Fruit fly (Drosophila melanogaster) ovary, adult (tissue): Measurements from ENCODE around the gene comm3.

Source experiments
- CG17801 ChIP-seq: fragments of 200-800 bp; optimal IDR thresholded peaks from 2 replicates; lab custom pipeline; 2019; ENCODE audit warnings: missing biosample characterization, mild to moderate bottlenecking, missing genetic modification characterization, moderate library complexity; ENCODE audit not compliant: partially characterized antibody

Gene comm3

DNA sequence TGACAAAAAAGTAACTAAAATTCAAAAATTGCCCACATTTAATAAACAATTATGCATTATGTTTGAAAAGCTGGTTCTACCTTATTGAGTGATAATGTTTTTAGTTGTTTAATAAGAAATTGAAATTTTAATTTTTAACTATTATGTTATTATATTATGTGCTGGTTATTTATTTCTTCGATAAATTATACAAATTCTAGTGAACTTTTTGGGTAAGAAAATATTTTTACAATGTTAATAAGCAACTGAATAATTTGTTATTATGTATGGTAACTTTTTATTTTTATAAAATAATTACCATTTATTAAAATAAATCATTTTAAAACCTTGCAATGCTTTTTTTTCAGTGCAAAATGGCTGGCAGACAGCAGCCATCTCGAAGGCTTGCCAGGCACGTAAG, 31.1 kb downstream of the comm3 start:
- no peak for TF ChIP-seq CG17801 (GFP tag; lab: Kevin White, UChicago)

DNA sequence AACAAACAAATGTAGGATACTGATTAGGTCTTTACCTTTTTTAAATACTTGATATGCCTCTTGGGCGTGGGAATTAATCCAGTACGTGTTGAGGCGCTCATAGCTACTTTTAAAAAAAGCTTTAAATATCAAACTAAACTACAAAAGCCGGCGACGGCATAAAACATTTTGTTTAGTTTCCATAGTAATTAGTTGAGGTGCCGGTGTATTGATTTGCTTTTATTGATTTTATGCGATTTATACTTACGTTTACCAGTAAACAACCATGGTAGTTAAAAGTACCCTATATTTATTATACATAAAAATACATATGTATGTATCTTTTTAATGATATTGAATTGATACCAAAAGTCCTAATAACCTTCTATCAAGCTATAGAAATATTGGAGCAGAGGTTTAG, 34.8 kb downstream of the comm3 start, which contains the start of gene CG13449:
CG13449 (minus strand) TSS at position 101 of the 400 bp plus-strand sequence.
- no peak for TF ChIP-seq CG17801 (GFP tag; lab: Kevin White, UChicago)

DNA sequence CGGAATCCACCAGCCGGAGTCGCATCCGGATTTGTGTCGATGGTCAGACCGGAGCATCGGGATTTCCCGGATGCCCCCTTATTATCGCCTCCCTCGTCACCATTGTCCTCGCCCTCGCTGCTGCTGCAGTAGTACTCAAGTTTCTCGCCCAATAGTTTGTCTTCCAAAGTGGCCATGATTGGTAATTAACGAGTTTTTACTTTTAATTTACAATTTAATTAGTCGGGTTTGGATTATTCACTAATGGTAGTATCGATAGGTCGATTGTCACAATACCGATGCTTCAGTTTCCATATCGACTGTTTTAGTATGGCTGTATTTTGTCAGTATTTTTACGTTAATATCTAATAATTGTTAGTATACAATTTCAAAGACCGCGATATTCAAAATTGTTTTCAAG, 37.5 kb downstream of the comm3 start, which contains the start of gene CG7650:
CG7650 (minus strand) TSS at position 278 of the 400 bp plus-strand sequence.
- TF ChIP-seq CG17801 (GFP tag; lab: Kevin White, UChicago): no peak

DNA sequence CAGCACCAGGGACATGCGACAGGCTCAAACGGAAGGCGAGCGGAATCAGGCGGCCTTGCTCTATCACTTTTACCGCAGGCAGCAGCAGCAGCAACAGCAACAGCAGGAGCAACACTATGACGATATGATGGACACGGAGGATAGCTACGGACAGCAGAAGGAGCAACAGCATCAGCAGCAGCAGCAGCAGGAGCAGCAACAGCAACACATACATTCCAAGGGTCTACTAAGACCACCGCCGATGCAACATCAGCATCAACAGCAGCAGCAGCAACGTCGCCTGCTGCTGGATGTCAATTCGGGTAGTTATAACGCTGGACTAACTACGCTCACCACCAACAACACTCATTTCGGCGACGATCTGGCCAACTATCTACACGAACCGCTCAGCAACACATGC, 42.6 kb downstream of the comm3 start:
- no peak for TF ChIP-seq CG17801 (GFP tag; lab: Kevin White, UChicago)

DNA sequence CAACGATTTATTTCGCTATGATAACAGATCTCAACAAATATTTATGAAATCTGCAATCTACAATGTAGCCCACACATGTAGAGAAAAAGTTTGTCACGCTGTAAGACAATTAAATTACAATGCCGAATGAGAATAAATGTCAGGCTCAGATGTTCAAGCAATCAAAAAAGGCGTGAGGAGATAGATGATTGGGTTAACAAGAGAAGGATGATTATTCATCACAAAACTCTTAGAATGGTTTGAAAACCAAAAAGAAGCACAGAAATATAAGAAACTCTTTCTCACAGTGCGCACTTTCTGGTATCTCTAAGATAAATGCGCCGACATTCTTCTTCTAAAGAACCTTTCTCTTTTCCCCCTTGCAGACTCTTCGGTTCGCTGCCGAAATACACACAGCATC, 47.5 kb downstream of the comm3 start:
- TF ChIP-seq CG17801 (GFP tag; lab: Kevin White, UChicago): no peak

DNA sequence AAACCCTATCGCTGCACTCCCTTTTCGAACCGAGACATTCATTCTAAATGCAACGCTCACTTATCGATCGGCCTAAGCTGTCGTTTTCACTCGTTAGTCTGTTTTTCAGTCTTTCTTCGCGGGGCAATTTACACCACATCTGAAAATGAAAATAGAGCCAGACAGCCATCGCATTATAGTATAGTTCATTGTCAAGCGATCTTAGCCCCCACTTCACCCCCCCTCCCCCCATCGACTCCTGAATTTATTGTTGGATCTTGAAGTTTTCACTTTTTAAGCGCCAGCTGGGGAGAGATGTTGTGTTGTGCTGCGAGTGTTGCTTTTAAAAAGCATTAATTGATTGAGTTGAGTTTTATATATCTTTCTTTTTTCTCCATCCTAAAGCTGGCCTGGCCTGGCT, 48.4 kb downstream of the comm3 start:
- no peak for TF ChIP-seq CG17801 (GFP tag; lab: Kevin White, UChicago)

DNA sequence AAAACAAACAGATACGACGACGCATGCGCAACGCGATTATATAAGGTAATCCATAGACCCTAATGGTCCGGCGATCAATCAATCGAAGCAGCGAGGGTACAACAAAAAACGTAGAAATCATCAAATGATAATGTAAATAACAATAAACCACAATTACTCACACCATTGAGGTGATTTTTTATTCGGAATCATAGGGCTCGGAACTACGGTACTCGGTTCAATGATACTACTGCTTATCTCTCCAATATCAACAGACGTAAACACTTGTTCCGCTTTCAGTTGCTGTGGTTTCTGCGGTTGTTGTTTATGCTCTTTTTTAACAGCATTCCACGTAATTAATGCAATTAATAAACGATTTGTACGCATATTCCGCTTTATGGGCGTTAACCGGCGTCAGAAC, 49.6 kb downstream of the comm3 start:
- no peak for TF ChIP-seq CG17801 (GFP tag; lab: Kevin White, UChicago)

DNA sequence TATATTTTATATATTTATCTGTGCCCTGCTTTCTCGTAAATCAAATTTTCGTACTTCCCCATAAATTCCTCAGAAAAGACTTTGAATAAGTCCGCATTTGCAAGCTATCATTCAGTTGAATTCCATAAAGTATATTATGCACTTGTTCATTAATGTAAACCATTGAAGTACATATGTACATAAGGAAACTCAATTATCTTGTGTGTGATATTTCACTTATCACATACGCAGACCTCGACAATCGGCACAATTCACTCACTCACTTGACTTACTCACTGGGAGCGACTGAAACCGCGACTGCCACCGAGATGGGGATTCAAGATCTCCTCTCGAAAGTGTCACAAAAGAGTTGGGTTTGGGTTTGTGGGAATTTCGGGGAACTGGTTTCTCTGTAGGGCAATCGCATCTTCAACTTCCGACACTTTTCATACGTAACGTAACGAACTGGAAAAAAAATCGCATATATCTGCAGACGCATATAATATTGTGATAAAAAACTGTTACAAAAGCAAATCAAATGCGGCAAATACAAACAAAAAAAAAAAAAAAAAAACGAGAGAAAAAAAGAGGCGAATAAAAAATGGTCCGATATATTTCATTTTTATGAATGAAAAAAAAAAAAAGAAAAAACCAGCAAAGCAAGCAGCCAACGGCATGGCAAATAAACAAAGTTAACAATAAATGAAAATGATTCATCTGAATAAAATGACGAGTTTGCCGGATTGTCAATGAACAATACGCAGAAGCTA, 50.4 kb downstream of the comm3 start:
- TF ChIP-seq CG17801 (GFP tag; lab: Kevin White, UChicago): no peak

DNA sequence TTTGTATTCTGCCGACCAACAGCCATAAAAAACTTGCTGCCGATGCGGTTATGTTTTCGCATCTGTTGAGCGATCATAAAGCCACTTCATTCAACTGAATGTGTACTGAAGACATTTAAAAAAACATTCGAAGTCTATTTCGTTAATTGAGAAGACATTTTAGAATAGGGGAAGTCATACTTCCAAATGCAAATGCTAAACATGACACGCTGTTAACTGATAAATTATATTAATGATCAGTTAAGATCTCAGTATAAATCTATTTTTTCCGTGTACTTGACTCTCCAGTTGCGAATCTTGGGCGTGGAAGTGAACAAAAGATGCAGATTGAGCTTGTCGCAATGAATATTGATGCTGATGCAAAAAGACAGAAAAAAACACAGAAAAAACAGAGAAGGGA, 51.6 kb downstream of the comm3 start:
- TF ChIP-seq CG17801 (GFP tag; lab: Kevin White, UChicago): no peak

DNA sequence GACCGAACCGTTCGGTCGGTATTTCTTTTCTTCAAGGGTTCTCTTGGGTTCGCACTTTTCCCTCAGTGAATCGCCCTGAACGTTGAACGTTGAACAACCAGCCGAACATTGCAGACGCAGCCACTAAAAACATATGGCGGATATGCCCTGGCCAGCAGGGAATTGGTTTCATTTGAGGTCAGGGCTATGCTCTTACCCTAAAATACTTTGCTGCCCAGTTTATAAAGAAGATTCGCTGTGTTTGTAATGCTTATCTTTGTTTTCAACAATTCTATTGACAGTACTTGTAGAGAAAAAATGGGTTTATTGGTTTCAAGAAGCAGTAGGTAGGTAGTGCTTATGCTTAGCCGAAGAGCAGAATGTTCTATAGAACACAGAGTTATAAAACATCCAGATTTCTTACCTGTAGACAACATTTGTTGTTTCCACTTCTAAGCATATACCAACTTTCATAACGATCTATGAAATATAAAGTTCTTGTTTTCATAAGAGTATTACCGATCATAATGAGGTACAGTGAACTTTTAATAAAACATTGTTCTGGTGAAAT, 52.3 kb downstream of the comm3 start:
- no peak for TF ChIP-seq CG17801 (GFP tag; lab: Kevin White, UChicago)

DNA sequence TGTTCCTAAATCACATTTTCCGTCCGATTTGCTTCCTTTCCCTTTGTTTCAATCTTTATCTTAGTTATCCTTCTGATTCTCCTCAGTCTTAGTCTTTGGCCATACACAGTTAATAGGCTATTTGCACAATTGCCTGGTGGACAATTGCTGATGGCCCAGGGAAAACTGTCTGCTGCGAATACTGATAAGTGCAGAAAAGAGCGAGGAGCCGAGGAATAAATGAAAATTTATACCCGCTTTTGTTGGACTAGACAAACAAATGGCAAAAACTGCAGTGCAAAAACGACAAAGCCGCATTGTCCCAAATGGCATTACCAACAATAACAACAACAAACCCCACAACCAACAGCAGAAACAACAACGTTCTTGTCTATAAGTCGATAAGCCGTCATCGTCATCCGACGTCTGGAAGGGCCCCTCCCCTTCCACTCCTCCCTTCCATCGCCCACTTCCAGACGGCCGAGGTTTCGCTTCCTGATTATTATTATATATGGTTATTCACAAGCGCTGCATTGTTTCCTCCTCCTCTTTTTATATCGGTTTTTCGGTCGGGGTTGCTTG, 53.4 kb downstream of the comm3 start:
- no peak for TF ChIP-seq CG17801 (GFP tag; lab: Kevin White, UChicago)

DNA sequence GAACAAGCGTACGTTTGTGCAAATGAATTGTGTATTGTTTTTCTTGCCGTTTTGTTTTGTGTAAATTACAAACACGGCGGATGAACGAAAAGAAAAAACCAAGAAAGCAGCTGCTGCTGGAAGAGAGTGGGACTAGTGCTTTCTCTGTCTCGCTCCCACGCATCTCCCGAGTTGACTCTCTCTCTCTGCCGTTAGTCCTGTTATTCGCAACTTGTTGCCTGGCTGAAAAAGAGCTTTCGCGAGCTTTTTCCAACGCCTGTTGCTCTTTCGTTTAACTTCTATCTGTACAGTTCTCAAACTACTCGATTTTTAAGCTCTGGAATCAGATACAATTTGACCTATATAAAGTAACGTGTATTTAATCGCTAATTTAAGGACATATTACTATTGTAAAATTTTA, 54.2 kb downstream of the comm3 start:
- no peak for TF ChIP-seq CG17801 (GFP tag; lab: Kevin White, UChicago)

DNA sequence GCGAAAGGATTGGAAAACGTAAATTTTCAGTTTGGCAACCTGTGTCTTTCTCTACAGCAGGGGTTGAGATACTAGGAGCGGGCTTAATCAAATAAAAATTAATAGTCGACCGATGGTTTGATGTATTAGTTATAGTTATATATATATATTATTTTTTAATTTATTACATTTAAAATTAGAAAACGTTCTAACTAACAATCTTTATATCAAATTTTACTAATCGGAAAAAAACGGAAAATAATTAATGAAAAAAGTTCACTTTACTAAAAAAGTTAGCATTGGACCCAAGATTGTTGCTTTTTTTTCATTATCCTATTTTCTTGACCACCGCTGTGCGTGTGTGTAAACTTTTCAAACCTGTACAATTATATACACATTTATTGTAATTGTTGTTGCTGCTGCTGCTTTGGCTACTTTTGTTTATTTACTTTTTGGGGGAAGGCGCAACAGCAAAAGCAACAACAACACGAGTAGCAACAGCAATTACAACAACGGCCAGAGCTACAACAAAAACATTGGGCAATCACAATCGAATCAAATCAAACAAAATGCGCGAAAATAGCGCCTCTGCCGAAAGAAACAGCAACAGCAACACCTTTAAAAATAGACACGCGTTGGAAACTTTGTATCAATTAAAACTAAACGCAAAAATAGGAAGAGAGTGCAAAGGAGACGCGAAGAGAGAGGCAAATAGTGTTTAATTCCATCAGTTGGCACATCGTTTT, 54.9 kb downstream of the comm3 start:
- TF ChIP-seq CG17801 (GFP tag; lab: Kevin White, UChicago): no peak

DNA sequence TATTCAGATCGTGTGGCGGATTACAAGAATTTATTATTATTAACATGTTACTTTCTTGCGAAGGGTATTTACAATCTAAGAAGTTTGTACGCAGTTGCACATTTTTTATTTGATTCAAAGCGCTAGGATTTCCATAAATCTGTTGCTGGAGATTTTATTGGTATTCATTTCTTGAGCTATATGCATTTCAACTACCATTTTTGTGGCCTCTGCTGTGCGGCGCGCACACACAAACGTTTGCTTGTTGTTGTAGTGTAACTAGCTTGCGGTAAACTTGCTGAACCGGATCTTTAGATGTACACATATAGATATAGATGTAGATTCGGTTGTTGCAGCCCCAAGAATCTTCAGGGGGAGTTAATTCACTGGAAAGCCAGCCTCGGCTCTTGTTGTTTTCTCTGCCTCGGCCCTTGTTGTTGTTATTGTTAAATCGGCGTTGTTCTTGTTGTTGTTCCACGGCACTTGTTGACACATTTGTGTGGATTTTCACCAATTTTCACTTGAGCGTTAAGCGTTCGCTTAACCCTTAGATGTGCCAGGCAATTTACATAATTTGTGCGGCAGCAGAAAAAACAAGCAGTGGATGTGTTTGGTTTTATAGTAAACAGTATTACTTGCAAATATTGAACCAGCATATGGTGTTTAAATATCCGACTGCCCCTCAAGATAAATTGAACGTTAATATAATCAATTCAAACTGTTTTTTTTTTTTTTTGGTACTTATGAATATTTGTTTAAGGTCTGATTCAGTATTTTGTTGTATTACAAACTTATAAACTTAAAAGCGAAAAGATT, 56.6 kb downstream of the comm3 start:
- TF ChIP-seq CG17801 (GFP tag; lab: Kevin White, UChicago): no peak

DNA sequence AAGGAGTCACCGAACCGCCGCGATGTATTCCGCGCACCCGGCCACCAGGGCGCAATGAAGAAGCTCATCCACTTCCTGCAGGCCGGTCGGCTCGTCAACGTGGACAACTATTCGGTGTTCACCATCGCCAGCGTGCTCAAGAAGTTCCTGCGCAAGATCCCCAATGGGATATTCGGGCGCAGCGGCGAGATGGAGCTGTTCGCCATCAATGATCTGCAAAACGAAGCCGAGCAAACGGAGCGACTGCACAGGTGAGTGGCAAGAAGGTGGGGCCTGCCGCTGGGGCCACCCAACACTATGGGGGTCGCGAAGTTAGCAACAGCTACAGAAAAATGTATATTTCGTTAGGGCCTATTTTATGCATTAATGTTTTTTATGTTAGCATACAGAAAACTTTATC, 57.8 kb downstream of the comm3 start:
- no peak for TF ChIP-seq CG17801 (GFP tag; lab: Kevin White, UChicago)
